Fruit fly (Drosophila melanogaster): ENCODE data around the gene Trx2.
A peak's percentile ranks its signal among the peaks of the same experiment; 100 is the strongest.

Trx2 gene

dm6 chr2L:9565387-9565786 is 47.6 kb upstream of the Trx2 start, which contains the start of gene CG46468:
Gene CG46468 (minus strand): TSS chr2L:9565438.
- TF ChIP-seq Jra (GFP tag; optimal IDR thresholded peaks at IDR 0.05) (no peak), usp (GFP tag; optimal IDR thresholded peaks at IDR 0.05) (no peak), Dif (GFP tag; optimal IDR thresholded peaks at IDR 0.05; ENCODE audit: partially characterized antibody) (no peak), N (GFP tag; optimal IDR thresholded peaks at IDR 0.05) (no peak), CG32264 (GFP tag; optimal IDR thresholded peaks at IDR 0.05) (no peak), h (GFP tag; optimal IDR thresholded peaks at IDR 0.05) (no peak), woc (GFP tag; optimal IDR thresholded peaks at IDR 0.05) (no peak), psq (GFP tag; optimal IDR thresholded peaks at IDR 0.05) (no peak), dmrt93B (GFP tag; optimal IDR thresholded peaks at IDR 0.05) (no peak), tai (GFP tag; optimal IDR thresholded peaks at IDR 0.05) (no peak)

dm6 chr2L:9566656-9567055 is 46.3 kb upstream of the Trx2 start, which contains the start of gene jp:
Gene jp (minus strand): TSS chr2L:9566750.
- TF ChIP-seq ey (GFP tag; optimal IDR thresholded peaks at IDR 0.05) (no peak), sv (GFP tag; optimal IDR thresholded peaks at IDR 0.05) (no peak), h (GFP tag; optimal IDR thresholded peaks at IDR 0.05) (no peak), Hr83 (GFP tag; optimal IDR thresholded peaks at IDR 0.05; ENCODE audit: poor library complexity, severe bottlenecking) (no peak), tai (GFP tag; optimal IDR thresholded peaks at IDR 0.05) (no peak), lola (GFP tag; optimal IDR thresholded peaks at IDR 0.05) (no peak), fru (GFP tag; optimal IDR thresholded peaks at IDR 0.05) (no peak), Rel (GFP tag; optimal IDR thresholded peaks at IDR 0.05) (no peak), Rel (tag; optimal IDR thresholded peaks at IDR 0.05) (no peak), Vsx2 (GFP tag; optimal IDR thresholded peaks at IDR 0.05; ENCODE audit: partially characterized antibody) (no peak), sage (GFP tag; optimal IDR thresholded peaks at IDR 0.05) (no peak), foxo (GFP tag; optimal IDR thresholded peaks at IDR 0.05) (no peak), br (GFP tag; optimal IDR thresholded peaks at IDR 0.05) (no peak), jim (GFP tag; optimal IDR thresholded peaks at IDR 0.05) (no peak), dsf (GFP tag; optimal IDR thresholded peaks at IDR 0.05; ENCODE audit: borderline replicate concordance) (no peak), Jra (GFP tag; optimal IDR thresholded peaks at IDR 0.05) (no peak), N (GFP tag; optimal IDR thresholded peaks at IDR 0.05) (no peak), HLH106 (tag; optimal IDR thresholded peaks at IDR 0.05) (no peak)

DNA sequence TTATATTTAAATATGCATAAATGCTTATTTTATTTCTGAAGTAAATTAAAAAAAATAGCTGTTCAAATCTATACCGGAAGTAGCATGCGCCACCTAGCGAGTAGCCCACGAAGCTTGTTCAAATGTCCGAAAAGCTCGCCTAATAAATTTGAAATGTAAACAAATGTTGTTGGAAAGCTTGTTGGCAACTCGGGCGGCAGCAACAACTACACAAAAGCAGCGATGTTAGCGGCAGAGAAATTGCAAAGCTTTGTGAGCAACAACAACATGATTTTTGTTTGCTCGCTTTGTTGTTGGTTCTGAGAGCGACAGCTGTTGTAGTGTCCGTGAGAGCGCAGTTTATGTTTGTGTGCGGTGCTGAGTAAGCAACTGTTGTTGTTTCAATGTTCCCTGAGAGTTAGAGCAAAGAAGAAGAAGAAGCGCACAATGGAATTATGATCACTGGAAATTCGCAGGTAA is 45.5 kb upstream of the Trx2 start:
- TF ChIP-seq GATAd (GFP tag; optimal IDR thresholded peaks at IDR 0.05) = no peak
- TF ChIP-seq CG32264 (GFP tag; optimal IDR thresholded peaks at IDR 0.05) = peak; percentile 78
- TF ChIP-seq OdsH (GFP tag; optimal IDR thresholded peaks at IDR 0.05) = peak; percentile 90
- TF ChIP-seq Abd-B (GFP tag; optimal IDR thresholded peaks at IDR 0.05) = no peak
- peak; percentile 30 for TF ChIP-seq Jra (GFP tag; optimal IDR thresholded peaks at IDR 0.05)
- TF ChIP-seq Myc (optimal IDR thresholded peaks at IDR 0.05) = peak; percentile 12
- TF ChIP-seq Hnf4 (GFP tag; optimal IDR thresholded peaks at IDR 0.05) = peak; percentile 73
- TF ChIP-seq Rel (GFP tag; optimal IDR thresholded peaks at IDR 0.05) = peak; percentile 87
- peak; percentile 67 for TF ChIP-seq Rel (tag; optimal IDR thresholded peaks at IDR 0.05)
- TF ChIP-seq woc (GFP tag; optimal IDR thresholded peaks at IDR 0.05) = peak; percentile 46
- peak; percentile 92 for TF ChIP-seq Sp1 (GFP tag; optimal IDR thresholded peaks at IDR 0.05)
- peak; percentile 97 for TF ChIP-seq rgr (GFP tag; optimal IDR thresholded peaks at IDR 0.05)
- peak; percentile 92 for TF ChIP-seq h (GFP tag; optimal IDR thresholded peaks at IDR 0.05)
- peak; percentile 81 for TF ChIP-seq fru (GFP tag; optimal IDR thresholded peaks at IDR 0.05)
- no peak for TF ChIP-seq pan (optimal IDR thresholded peaks at IDR 0.05)
- peak; percentile 89 for TF ChIP-seq brk (GFP tag; optimal IDR thresholded peaks at IDR 0.05)
- TF ChIP-seq Vsx2 (GFP tag; optimal IDR thresholded peaks at IDR 0.05; ENCODE audit: partially characterized antibody) = no peak
- TF ChIP-seq Dfd (GFP tag; optimal IDR thresholded peaks at IDR 0.05) = no peak
- peak in 1 of 2 experiments; percentile 16 for TF ChIP-seq dl (GFP tag; optimal IDR thresholded peaks at IDR 0.05; ENCODE audit: insufficient read depth in 1 of 2, partially characterized antibody in 2 of 2)
- peak; percentile 91 for TF ChIP-seq dmrt93B (GFP tag; optimal IDR thresholded peaks at IDR 0.05)
- peak; percentile 80 for TF ChIP-seq HLH106 (tag; optimal IDR thresholded peaks at IDR 0.05)
- TF ChIP-seq usp (GFP tag; optimal IDR thresholded peaks at IDR 0.05) = no peak
- TF ChIP-seq dsf (GFP tag; optimal IDR thresholded peaks at IDR 0.05; ENCODE audit: borderline replicate concordance) = peak; percentile 26
- no peak for TF ChIP-seq lola (GFP tag; optimal IDR thresholded peaks at IDR 0.05)
- TF ChIP-seq jim (GFP tag; optimal IDR thresholded peaks at IDR 0.05) = no peak
- no peak for TF ChIP-seq Dif (GFP tag; optimal IDR thresholded peaks at IDR 0.05; ENCODE audit: partially characterized antibody)
- TF ChIP-seq Hr78 (GFP tag; optimal IDR thresholded peaks at IDR 0.05) = no peak
- TF ChIP-seq tai (GFP tag; optimal IDR thresholded peaks at IDR 0.05) = peak; percentile 14
- TF ChIP-seq ey (GFP tag; optimal IDR thresholded peaks at IDR 0.05) = peak; percentile 44
- TF ChIP-seq br (GFP tag; optimal IDR thresholded peaks at IDR 0.05) = peak; percentile 89
- TF ChIP-seq Mio (GFP tag; optimal IDR thresholded peaks at IDR 0.05) = peak; percentile 75
- peak; percentile 88 for TF ChIP-seq Hr83 (GFP tag; optimal IDR thresholded peaks at IDR 0.05; ENCODE audit: poor library complexity, severe bottlenecking)
- no peak for TF ChIP-seq N (GFP tag; optimal IDR thresholded peaks at IDR 0.05)
- TF ChIP-seq CrebA (GFP tag; optimal IDR thresholded peaks at IDR 0.05; ENCODE audit: borderline replicate concordance) = peak; percentile 81
- TF ChIP-seq foxo (GFP tag; optimal IDR thresholded peaks at IDR 0.05) = peak in 1 of 2 experiments; percentile 83
- TF ChIP-seq sage (GFP tag; optimal IDR thresholded peaks at IDR 0.05) = peak; percentile 90
- peak; percentile 90 for TF ChIP-seq sv (GFP tag; optimal IDR thresholded peaks at IDR 0.05)
- TF ChIP-seq CG9705 (GFP tag; optimal IDR thresholded peaks at IDR 0.05) = peak; percentile 92
- peak; percentile 75 for TF ChIP-seq psq (GFP tag; optimal IDR thresholded peaks at IDR 0.05)
